Worm (Caenorhabditis elegans): ENCODE data around the gene mars-1.

The mars-1 gene

ce11 chrIV:11635437-11636408 is at the start of gene mars-1:
Gene mars-1, minus strand, starts transcription at chrIV:11635487.
- TF ChIP-seq elt-1 (tag; optimal IDR thresholded peaks at IDR 0.05) = no peak
- TF ChIP-seq ZK546.5 (tag; optimal IDR thresholded peaks at IDR 0.05) = no peak
- no peak for TF ChIP-seq ztf-4 (tag; optimal IDR thresholded peaks at IDR 0.05)
- no peak for TF ChIP-seq nhr-21 (tag; optimal IDR thresholded peaks at IDR 0.05)
- TF ChIP-seq mbf-1 (tag; optimal IDR thresholded peaks at IDR 0.05) = no peak
- peak; percentile 80 for TF ChIP-seq nhr-129 (tag; optimal IDR thresholded peaks at IDR 0.05)
- TF ChIP-seq gmeb-1 (tag; optimal IDR thresholded peaks at IDR 0.05) = peak; percentile 48
- TF ChIP-seq ztf-1 (GFP tag; conservative IDR thresholded peaks at IDR 0.05) = no peak
- peak; percentile 51 to 86 for TF ChIP-seq lsy-2 (tag; optimal IDR thresholded peaks at IDR 0.05)
- TF ChIP-seq skn-1 (tag; optimal IDR thresholded peaks at IDR 0.05) = peak; percentile 50
- peak; percentile 53 for TF ChIP-seq lin-13 (GFP tag; optimal IDR thresholded peaks at IDR 0.05)
- TF ChIP-seq nhr-6 (tag; optimal IDR thresholded peaks at IDR 0.05) = no peak
- TF ChIP-seq peb-1 (tag; optimal IDR thresholded peaks at IDR 0.05) = no peak
- TF ChIP-seq ceh-82 (tag; optimal IDR thresholded peaks at IDR 0.05) = no peak
- TF ChIP-seq nhr-25 (tag; optimal IDR thresholded peaks at IDR 0.05) = peak; percentile 49
- no peak for TF ChIP-seq ama-1 (optimal IDR thresholded peaks at IDR 0.05)
- peak; percentile 93 for TF ChIP-seq C34F6.9 (tag; optimal IDR thresholded peaks at IDR 0.05)
- TF ChIP-seq sma-9 (GFP tag; optimal IDR thresholded peaks at IDR 0.05) = peak; percentile 61
- no peak for TF ChIP-seq sma-9 (tag; optimal IDR thresholded peaks at IDR 0.05)
- peak; percentile 56 for TF ChIP-seq F13H6.1 (tag; optimal IDR thresholded peaks at IDR 0.05)
- TF ChIP-seq zag-1 (tag; optimal IDR thresholded peaks at IDR 0.05) = peak; percentile 10
- TF ChIP-seq nhr-23 (tag; optimal IDR thresholded peaks at IDR 0.05) = no peak
- TF ChIP-seq unc-39 (tag; optimal IDR thresholded peaks at IDR 0.05) = no peak
- TF ChIP-seq sem-4 (tag; optimal IDR thresholded peaks at IDR 0.05) = no peak
- no peak for TF ChIP-seq aly-2 (tag; optimal IDR thresholded peaks at IDR 0.05)
- no peak for TF ChIP-seq unc-62 (GFP tag; optimal IDR thresholded peaks at IDR 0.05)
- TF ChIP-seq sma-3 (GFP tag; optimal IDR thresholded peaks at IDR 0.05) = peak; percentile 84
- TF ChIP-seq fos-1 (tag; optimal IDR thresholded peaks at IDR 0.05) = peak; percentile 17
- TF ChIP-seq unc-55 (GFP tag; optimal IDR thresholded peaks at IDR 0.05) = peak; percentile 80
- TF ChIP-seq crh-2 (tag; optimal IDR thresholded peaks at IDR 0.05) = peak; percentile 71
- TF ChIP-seq egl-27 (tag; optimal IDR thresholded peaks at IDR 0.05) = no peak
- TF ChIP-seq alr-1 (tag; optimal IDR thresholded peaks at IDR 0.05) = no peak

- no peak for TF ChIP-seq sma-9 (GFP tag; optimal IDR thresholded peaks at IDR 0.05)
- TF ChIP-seq sma-9 (tag; optimal IDR thresholded peaks at IDR 0.05) = no peak
- TF ChIP-seq peb-1 (tag; optimal IDR thresholded peaks at IDR 0.05) = no peak
- no peak for TF ChIP-seq egl-27 (tag; optimal IDR thresholded peaks at IDR 0.05)
- no peak for TF ChIP-seq zag-1 (tag; optimal IDR thresholded peaks at IDR 0.05)
- no peak for TF ChIP-seq ama-1 (optimal IDR thresholded peaks at IDR 0.05)
- TF ChIP-seq fos-1 (tag; optimal IDR thresholded peaks at IDR 0.05) = no peak
- no peak for TF ChIP-seq nhr-129 (tag; optimal IDR thresholded peaks at IDR 0.05)
- no peak for TF ChIP-seq elt-1 (tag; optimal IDR thresholded peaks at IDR 0.05)
- no peak for TF ChIP-seq mdl-1 (tag; optimal IDR thresholded peaks at IDR 0.05)
- TF ChIP-seq snpc-4 (tag; optimal IDR thresholded peaks at IDR 0.05) = no peak
These were observed 46.6 kb upstream of the mars-1 start, which contains the start of gene ZK792.4 for ce11 chrIV:11681905-11682304. Gene ZK792.4, minus strand, starts transcription at chrIV:11682005.

ce11 chrIV:11676054-11676453 is 40.8 kb upstream of the mars-1 start, which contains the start of gene inx-9:
Gene inx-9, plus strand, starts transcription at chrIV:11676354.
- TF ChIP-seq nhr-10 (tag; optimal IDR thresholded peaks at IDR 0.05) = no peak
- no peak for TF ChIP-seq ztf-1 (GFP tag; conservative IDR thresholded peaks at IDR 0.05)

ce11 chrIV:11673543-11673942 is 38.3 kb upstream of the mars-1 start, which contains the start of gene inx-8:
Gene inx-8, plus strand, starts transcription at chrIV:11673843.
- TF ChIP-seq unc-39 (tag; optimal IDR thresholded peaks at IDR 0.05) (no peak), blmp-1 (tag; optimal IDR thresholded peaks at IDR 0.05; ENCODE audit: insufficient read depth) (no peak), elt-3 (tag; optimal IDR thresholded peaks at IDR 0.05) (no peak), nhr-12 (tag; optimal IDR thresholded peaks at IDR 0.05) (no peak), gmeb-1 (tag; optimal IDR thresholded peaks at IDR 0.05) (no peak), fos-1 (tag; optimal IDR thresholded peaks at IDR 0.05) (no peak), skn-1 (tag; optimal IDR thresholded peaks at IDR 0.05) (no peak)

Data from whole organism, L2 larva.